Worm (Caenorhabditis elegans): Measurements from ENCODE around the gene hpo-18.

DNA sequence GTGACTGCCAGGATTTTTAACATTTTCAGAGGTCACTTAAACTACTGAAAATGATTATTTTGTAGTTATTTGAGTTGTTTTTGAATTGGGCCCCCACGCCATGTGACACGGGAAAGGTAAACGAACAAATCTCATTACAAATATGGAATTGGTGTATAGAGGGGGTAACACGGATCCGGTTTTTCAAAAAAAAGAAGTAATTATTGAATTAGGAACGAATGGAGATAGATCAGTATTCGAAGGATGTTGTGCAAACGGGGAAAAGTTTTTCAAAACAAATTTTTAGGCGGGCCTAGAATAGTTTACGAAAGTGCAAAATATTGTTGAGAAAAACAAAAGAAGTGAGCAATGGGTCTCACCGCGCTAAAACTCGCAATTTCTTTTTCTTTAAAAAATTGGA is 20.2 kb upstream of the hpo-18 start, which contains the start of gene F32D1.11:
- TF ChIP-seq ceh-82 (tag; optimal IDR thresholded peaks at IDR 0.05) (no peak), zag-1 (tag; optimal IDR thresholded peaks at IDR 0.05) (no peak), aly-2 (tag; optimal IDR thresholded peaks at IDR 0.05) (no peak), unc-39 (tag; optimal IDR thresholded peaks at IDR 0.05) (no peak), unc-62 (GFP tag; optimal IDR thresholded peaks at IDR 0.05) (no peak), ztf-4 (tag; optimal IDR thresholded peaks at IDR 0.05) (no peak), fos-1 (tag; optimal IDR thresholded peaks at IDR 0.05) (no peak), nhr-237 (tag; optimal IDR thresholded peaks at IDR 0.05) (no peak), nhr-11 (tag; optimal IDR thresholded peaks at IDR 0.05) (no peak), dmd-4 (tag; optimal IDR thresholded peaks at IDR 0.05) (no peak), peb-1 (tag; optimal IDR thresholded peaks at IDR 0.05) (no peak), alr-1 (tag; optimal IDR thresholded peaks at IDR 0.05) (no peak)
